Worm (Caenorhabditis elegans) whole organism, young adult: ENCODE results near the gene crn-6.
A peak's percentile ranks its signal among the peaks of the same experiment; 100 is the strongest.

ENCODE experiments used
- B0019.2 ChIP-seq: fragments of 200-800 bp; sonication (Bioruptor generic); conservative IDR thresholded peaks from 2 replicates; pipeline ENCODE4 v1.3.6; 2022; ENCODE audit warnings: missing genetic modification reagents, missing genetic modification characterization, missing compliant biosample characterization
- C06A6.2 ChIP-seq: fragments of 200-800 bp; sonication (Bioruptor generic); conservative IDR thresholded peaks from 2 replicates; pipeline ENCODE4 v1.3.6; 2022; ENCODE audit warnings: missing genetic modification characterization, missing compliant biosample characterization
- C17E4.6 ChIP-seq: fragments of 200-800 bp; sonication (Bioruptor generic); IDR thresholded peaks from 2 replicates; pipeline ENCODE4 v1.3.6; 2022; ENCODE audit warnings: missing genetic modification reagents, missing genetic modification characterization, missing compliant biosample characterization
- F22D6.2 ChIP-seq: sonication (generic microtip); optimal IDR thresholded peaks from 2 replicates; lab custom pipeline; 2016; ENCODE audit warnings: mild to moderate bottlenecking, missing genetic modification characterization, missing compliant biosample characterization
- F23B12.7 ChIP-seq: sonication (generic microtip); optimal IDR thresholded peaks from 2 replicates; lab custom pipeline; 2017; ENCODE audit warnings: missing genetic modification characterization, mild to moderate bottlenecking, missing compliant biosample characterization, antibody characterized with exemption, moderate library complexity; ENCODE audit not compliant: insufficient read depth
- F39B2.1 ChIP-seq: fragments of 200-800 bp; sonication (Bioruptor generic); IDR thresholded peaks from 2 replicates; pipeline ENCODE4 v1.3.6; 2022; ENCODE audit warnings: missing genetic modification reagents, missing genetic modification characterization, missing compliant biosample characterization
- K11D2.4 ChIP-seq: fragments of 200-800 bp; sonication (Bioruptor generic); IDR thresholded peaks from 2 replicates; pipeline ENCODE4 v1.3.6; 2022; ENCODE audit warnings: missing genetic modification reagents, missing genetic modification characterization, missing compliant biosample characterization
- Y56A3A.18 ChIP-seq: fragments of 200-800 bp; sonication (Bioruptor generic); IDR thresholded peaks from 2 replicates; pipeline ENCODE4 v1.3.6; 2022; ENCODE audit warnings: missing genetic modification reagents, missing genetic modification characterization, missing compliant biosample characterization
- Y95B8A.8 ChIP-seq: fragments of 200-800 bp; sonication (Bioruptor generic); IDR thresholded peaks from 2 replicates; pipeline ENCODE4 v1.3.6; 2022; ENCODE audit warnings: missing genetic modification reagents, missing genetic modification characterization, missing compliant biosample characterization
- ama-1 ChIP-seq, 3 experiments: fragments of 150-350 bp in 1 of 3; sonication (generic microtip) in 2 of 3; optimal IDR thresholded peaks; 2 replicates each; lab custom pipeline; 2014 to 2018; ENCODE audit warnings: missing biosample characterization in 2 of 3, missing genetic modification characterization in 2 of 3, missing genetic modification reagents in 2 of 3
- attf-3 ChIP-seq: fragments of 200-800 bp; sonication (Bioruptor generic); conservative IDR thresholded peaks from 2 replicates; pipeline ENCODE4 v1.3.6; 2022; ENCODE audit warnings: missing genetic modification reagents, missing genetic modification characterization, missing compliant biosample characterization
- bed-1 ChIP-seq: fragments of 200-800 bp; sonication (Bioruptor generic); IDR thresholded peaks from 2 replicates; pipeline ENCODE4 v1.3.6; 2022; ENCODE audit warnings: missing genetic modification reagents, missing genetic modification characterization, missing compliant biosample characterization
- egl-18 ChIP-seq: fragments of 200-800 bp; sonication (Bioruptor generic); IDR thresholded peaks from 2 replicates; pipeline ENCODE4 v1.3.6; 2022; ENCODE audit warnings: missing genetic modification reagents, missing genetic modification characterization, missing compliant biosample characterization
- egl-44 ChIP-seq: fragments of 200-800 bp; sonication (Bioruptor generic); IDR thresholded peaks from 2 replicates; pipeline ENCODE4 v1.3.6; 2022; ENCODE audit warnings: missing genetic modification reagents, missing genetic modification characterization, missing compliant biosample characterization
- fkh-3 ChIP-seq: sonication (generic microtip); optimal IDR thresholded peaks from 2 replicates; lab custom pipeline; 2016; ENCODE audit warnings: mild to moderate bottlenecking, missing genetic modification characterization, missing compliant biosample characterization
- him-1 ChIP-seq: sonication (generic microtip); optimal IDR thresholded peaks from 2 replicates; lab custom pipeline; 2016; ENCODE audit warnings: missing genotype, missing genetic modification reagents, missing genetic modification characterization, missing compliant biosample characterization
- hmg-1.2 ChIP-seq: fragments of 200-800 bp; sonication (Bioruptor generic); IDR thresholded peaks from 2 replicates; pipeline ENCODE4 v1.3.6; 2022; ENCODE audit warnings: missing genetic modification reagents, missing genetic modification characterization, missing compliant biosample characterization
- lag-1 ChIP-seq: fragments of 200-800 bp; sonication (Bioruptor generic); IDR thresholded peaks from 2 replicates; pipeline ENCODE4 v1.3.6; 2022; ENCODE audit warnings: missing genetic modification reagents, missing genetic modification characterization, missing compliant biosample characterization
- lsy-27 ChIP-seq: sonication (generic microtip); optimal IDR thresholded peaks from 2 replicates; lab custom pipeline; 2017; ENCODE audit warnings: missing genetic modification characterization, mild to moderate bottlenecking, missing compliant biosample characterization, antibody characterized with exemption, missing genotype, borderline replicate concordance; ENCODE audit not compliant: insufficient read depth
- madf-10 ChIP-seq: sonication (generic microtip); optimal IDR thresholded peaks from 2 replicates; lab custom pipeline; 2016; ENCODE audit warnings: mild to moderate bottlenecking, missing genetic modification characterization, missing compliant biosample characterization
- madf-3 ChIP-seq: fragments of 200-800 bp; sonication (Bioruptor generic); IDR thresholded peaks from 2 replicates; pipeline ENCODE4 v1.3.6; 2022; ENCODE audit warnings: missing genetic modification reagents, missing genetic modification characterization, missing compliant biosample characterization
- nfya-2 ChIP-seq: fragments of 200-800 bp; sonication (Bioruptor generic); IDR thresholded peaks from 2 replicates; pipeline ENCODE4 v1.3.6; 2022; ENCODE audit warnings: missing genetic modification reagents, missing genetic modification characterization, missing compliant biosample characterization
- nhr-27 ChIP-seq: fragments of 200-800 bp; sonication (Bioruptor generic); optimal IDR thresholded peaks from 2 replicates; lab custom pipeline; 2018; ENCODE audit warnings: mild to moderate bottlenecking, missing genetic modification characterization, moderate library complexity, missing compliant biosample characterization
- nhr-90 ChIP-seq: sonication (generic microtip); optimal IDR thresholded peaks from 2 replicates; lab custom pipeline; 2016; ENCODE audit warnings: missing genotype, mild to moderate bottlenecking, missing genetic modification characterization, missing compliant biosample characterization
- pha-4 ChIP-seq: fragments of 150-350 bp; sonication (generic microtip); optimal IDR thresholded peaks from 2 replicates; lab custom pipeline; 2014; ENCODE audit warnings: missing biosample characterization, missing genetic modification reagents, missing genetic modification characterization
- rcor-1 ChIP-seq: fragments of 200-800 bp; sonication (Bioruptor generic); IDR thresholded peaks from 2 replicates; pipeline ENCODE4 v1.3.6; 2022; ENCODE audit warnings: missing genetic modification reagents, missing genetic modification characterization, missing compliant biosample characterization
- repo-1 ChIP-seq: sonication (generic microtip); optimal IDR thresholded peaks from 2 replicates; lab custom pipeline; 2017; ENCODE audit warnings: mild to moderate bottlenecking, missing genetic modification characterization, missing compliant biosample characterization
- rpc-1 ChIP-seq, 2 experiments: fragments of 150-350 bp in 1 of 2; sonication (generic microtip) in 1 of 2; optimal IDR thresholded peaks; 2 replicates each; lab custom pipeline; 2014 to 2018; ENCODE audit warnings: missing biosample characterization in 1 of 2, missing genetic modification characterization in 1 of 2, missing genetic modification reagents in 1 of 2, missing genotype in 1 of 2
- sea-2 ChIP-seq: fragments of 200-800 bp; sonication (Bioruptor generic); IDR thresholded peaks from 2 replicates; pipeline ENCODE4 v1.3.6; 2022; ENCODE audit warnings: missing genetic modification characterization, missing compliant biosample characterization
- snpc-1.1 ChIP-seq: sonication (generic microtip); optimal IDR thresholded peaks from 2 replicates; lab custom pipeline; 2017; ENCODE audit warnings: missing genetic modification characterization, mild to moderate bottlenecking, missing compliant biosample characterization, antibody characterized with exemption, moderate library complexity, missing genotype, missing genetic modification reagents; ENCODE audit not compliant: insufficient read depth
- snpc-1.3 ChIP-seq: sonication (generic microtip); optimal IDR thresholded peaks from 2 replicates; lab custom pipeline; 2017; ENCODE audit warnings: missing genetic modification characterization, mild to moderate bottlenecking, missing compliant biosample characterization, antibody characterized with exemption, moderate library complexity, missing genotype, missing genetic modification reagents; ENCODE audit not compliant: insufficient read depth
- somi-1 ChIP-seq: fragments of 200-800 bp; sonication (Bioruptor generic); optimal IDR thresholded peaks from 2 replicates; lab custom pipeline; 2018; ENCODE audit warnings: mild to moderate bottlenecking, missing genetic modification characterization, missing compliant biosample characterization
- unc-62 ChIP-seq: fragments of 150-350 bp; optimal IDR thresholded peaks from 2 replicates; lab custom pipeline; 2014; ENCODE audit warnings: missing biosample characterization, missing genetic modification reagents, missing genetic modification characterization
- zfh-2 ChIP-seq: fragments of 200-800 bp; sonication (Bioruptor generic); conservative IDR thresholded peaks from 2 replicates; pipeline ENCODE4 v1.3.6; 2022; ENCODE audit warnings: missing genetic modification reagents, missing genetic modification characterization, missing compliant biosample characterization

crn-6 gene

DNA sequence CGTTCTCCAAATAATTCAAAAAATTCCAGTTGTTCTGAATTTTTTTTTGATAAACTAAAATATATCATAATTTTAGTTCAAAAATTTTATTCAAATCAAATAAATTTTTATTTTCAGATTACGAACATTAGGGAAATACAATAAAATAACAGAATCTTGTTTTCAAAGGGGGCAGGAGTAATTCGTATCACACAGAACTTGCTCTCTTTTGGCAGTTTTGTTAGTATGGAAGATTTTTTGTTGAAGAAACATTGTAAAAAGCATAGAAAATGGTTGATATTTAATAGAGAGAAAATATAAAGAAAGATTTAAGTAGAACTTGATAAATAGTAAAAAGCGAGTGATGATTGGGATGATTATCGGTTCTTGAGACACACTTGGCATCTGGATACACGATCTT, 30.3 kb upstream of the crn-6 start:
- TF ChIP-seq B0019.2 (no peak), lag-1 (GFP tag; lab: Robert Waterston, UW) (no peak), snpc-1.3 (tag; lab: Kevin White, UChicago) (no peak), nfya-2 (GFP tag; lab: Robert Waterston, UW) (no peak), egl-44 (no peak), F39B2.1 (GFP tag; lab: Robert Waterston, UW) (no peak)

- TF ChIP-seq bed-1 (no peak), C06A6.2 (no peak), nhr-27 (no peak), madf-3 (GFP tag; lab: Robert Waterston, UW) (no peak), him-1 (tag; lab: Kevin White, UChicago) (no peak), attf-3 (GFP tag; lab: Robert Waterston, UW) (no peak), F23B12.7 (tag; lab: Kevin White, UChicago) (no peak), Y95B8A.8 (GFP tag; lab: Robert Waterston, UW) (no peak), rcor-1 (GFP tag; lab: Robert Waterston, UW) (no peak), madf-10 (tag; lab: Kevin White, UChicago) (no peak), snpc-1.1 (tag; lab: Kevin White, UChicago) (no peak), pha-4 (no peak), unc-62 (no peak), somi-1 (GFP tag; lab: Kevin White, UChicago) (no peak), sea-2 (GFP tag; lab: Robert Waterston, UW) (no peak)
Measured at ce11 chrIII:9337968-9338367, 29.1 kb upstream of the crn-6 start.

DNA sequence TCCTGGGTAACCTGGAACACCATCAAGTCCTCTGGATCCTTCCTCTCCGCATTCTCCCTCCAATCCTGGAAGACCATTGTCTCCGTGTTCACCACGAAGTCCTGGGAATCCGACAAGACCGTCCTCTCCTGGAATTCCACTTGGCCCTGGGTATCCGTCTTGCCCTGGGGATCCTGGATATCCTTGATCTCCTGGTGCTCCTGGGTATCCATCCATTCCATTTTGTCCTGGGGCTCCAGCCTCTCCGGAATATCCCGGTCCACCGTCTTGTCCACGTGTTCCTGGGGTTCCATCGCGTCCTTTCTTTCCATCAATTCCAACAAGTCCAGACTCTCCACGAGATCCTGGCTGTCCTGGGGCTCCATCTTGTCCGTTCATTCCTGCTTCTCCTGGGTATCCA, 27.0 kb upstream of the crn-6 start:
- no peak for TF ChIP-seq F22D6.2
- TF ChIP-seq zfh-2 = peak; percentile 29; the same call in 1 of the 2 replicates
- no peak for TF ChIP-seq hmg-1.2 (GFP tag; lab: Robert Waterston, UW)

ce11 chrIII:9344347-9344746, 22.7 kb upstream of the crn-6 start, which contains the start of gene emb-9:
emb-9 (minus strand) TSS chrIII:9344447.
- no peak for TF ChIP-seq egl-18 (GFP tag; lab: Robert Waterston, UW)

- TF ChIP-seq fkh-3 (tag; lab: Kevin White, UChicago) = no peak
- TF ChIP-seq lsy-27 (tag; lab: Kevin White, UChicago) = no peak
- no peak for TF ChIP-seq C17E4.6 (GFP tag; lab: Robert Waterston, UW)
- TF ChIP-seq F23B12.7 (tag; lab: Kevin White, UChicago) = no peak
- TF ChIP-seq repo-1 = no peak
- TF ChIP-seq ama-1 (optimal IDR thresholded peaks at IDR 0.05; lab: Kevin White, UChicago) = no peak
- TF ChIP-seq ama-1 (GFP tag; optimal IDR thresholded peaks at IDR 0.05; lab: Kevin White, UChicago) = no peak
- TF ChIP-seq rpc-1 (optimal IDR thresholded peaks at IDR 0.05; lab: Kevin White, UChicago) = no peak
- TF ChIP-seq rpc-1 (tag; optimal IDR thresholded peaks at IDR 0.05; lab: Kevin White, UChicago) = no peak
- no peak for TF ChIP-seq F39B2.1 (GFP tag; lab: Robert Waterston, UW)
- no peak for TF ChIP-seq K11D2.4 (GFP tag; lab: Robert Waterston, UW)
- TF ChIP-seq Y56A3A.18 (GFP tag; lab: Robert Waterston, UW) = no peak
- TF ChIP-seq nhr-90 (tag; lab: Kevin White, UChicago) = no peak
- TF ChIP-seq C06A6.2 = no peak
Measured at ce11 chrIII:9346114-9346513, 21.0 kb upstream of the crn-6 start.
